Worm (Caenorhabditis elegans) whole organism, L3 larva: ENCODE results near the gene T11F9.14.

Experiments used
- R02D3.7 ChIP-seq: fragments of 150-350 bp; optimal IDR thresholded peaks from 2 replicates; lab custom pipeline; 2014; ENCODE audit warnings: missing biosample characterization, missing genetic modification characterization
- ZK546.5 ChIP-seq: sonication (generic microtip); optimal IDR thresholded peaks from 2 replicates; lab custom pipeline; 2017; ENCODE audit warnings: missing biosample characterization, missing genetic modification characterization
- ceh-16 ChIP-seq: sonication (generic microtip); optimal IDR thresholded peaks from 2 replicates; lab custom pipeline; 2017; ENCODE audit warnings: missing biosample characterization, missing genetic modification characterization
- ceh-28 ChIP-seq: fragments of 150-350 bp; optimal IDR thresholded peaks from 2 replicates; lab custom pipeline; 2014; ENCODE audit warnings: missing biosample characterization, missing genetic modification reagents, missing genetic modification characterization
- ceh-82 ChIP-seq: fragments of 150-350 bp; optimal IDR thresholded peaks from 2 replicates; lab custom pipeline; 2014; ENCODE audit warnings: missing biosample characterization, missing genetic modification characterization
- ceh-9 ChIP-seq: sonication (generic microtip); optimal IDR thresholded peaks from 2 replicates; lab custom pipeline; 2018; ENCODE audit warnings: missing biosample characterization, missing genetic modification characterization
- egl-5 ChIP-seq: fragments of 150-350 bp; optimal IDR thresholded peaks from 2 replicates; lab custom pipeline; 2017; ENCODE audit warnings: missing biosample characterization, missing genetic modification reagents, missing genetic modification characterization, inconsistent platforms
- elt-1 ChIP-seq: fragments of 150-350 bp; optimal IDR thresholded peaks from 2 replicates; lab custom pipeline; 2014; ENCODE audit warnings: missing biosample characterization, missing genetic modification characterization
- elt-2 ChIP-seq: sonication (generic microtip); optimal IDR thresholded peaks from 2 replicates; lab custom pipeline; 2016; ENCODE audit warnings: missing genetic modification reagents, mild to moderate bottlenecking, missing genetic modification characterization, missing compliant biosample characterization
- elt-3 ChIP-seq, 3 experiments: fragments of 150-350 bp in 1 of 3; sonication (generic microtip) in 2 of 3; optimal IDR thresholded peaks; 2 replicates in 2 of 3; 4 replicates in 1 of 3; lab custom pipeline; 2014 to 2017; ENCODE audit warnings: missing biosample characterization in 3 of 3, missing genetic modification characterization in 3 of 3
- eor-1 ChIP-seq, 2 experiments: fragments of 150-350 bp; optimal IDR thresholded peaks; 2 replicates each; lab custom pipeline; 2014 to 2018; ENCODE audit warnings: missing biosample characterization in 2 of 2, missing genetic modification characterization in 2 of 2
- fkh-10 ChIP-seq: sonication (generic microtip); optimal IDR thresholded peaks from 2 replicates; lab custom pipeline; 2017; ENCODE audit warnings: missing biosample characterization, missing genetic modification reagents, missing genetic modification characterization
- fkh-2 ChIP-seq: fragments of 150-350 bp; optimal IDR thresholded peaks from 2 replicates; lab custom pipeline; 2014; ENCODE audit warnings: missing biosample characterization, missing genetic modification reagents, missing genetic modification characterization
- hmg-11 ChIP-seq: sonication (generic microtip); optimal IDR thresholded peaks from 2 replicates; lab custom pipeline; 2016; ENCODE audit warnings: missing genetic modification characterization, missing compliant biosample characterization
- jun-1 ChIP-seq: fragments of 150-350 bp; optimal IDR thresholded peaks from 2 replicates; lab custom pipeline; 2014; ENCODE audit warnings: missing biosample characterization, missing genetic modification reagents, missing genetic modification characterization
- lin-15B ChIP-seq: fragments of 150-350 bp; optimal IDR thresholded peaks from 2 replicates; lab custom pipeline; 2014; ENCODE audit warnings: missing biosample characterization, missing genetic modification characterization
- lin-39 ChIP-seq: fragments of 150-350 bp; optimal IDR thresholded peaks from 2 replicates; lab custom pipeline; 2018; ENCODE audit warnings: missing biosample characterization, missing genetic modification reagents, missing genetic modification characterization
- lsy-12 ChIP-seq: sonication (generic microtip); optimal IDR thresholded peaks from 2 replicates; lab custom pipeline; 2016; ENCODE audit warnings: mild to moderate bottlenecking, missing genetic modification characterization, missing compliant biosample characterization
- mml-1 ChIP-seq: fragments of 150-350 bp; sonication (generic microtip); optimal IDR thresholded peaks from 3 replicates; lab custom pipeline; 2014; ENCODE audit warnings: missing biosample characterization, missing genetic modification characterization
- nfya-1 ChIP-seq: sonication (generic microtip); optimal IDR thresholded peaks from 2 replicates; lab custom pipeline; 2017; ENCODE audit warnings: missing genetic modification characterization, mild to moderate bottlenecking, missing compliant biosample characterization, antibody characterized with exemption, moderate library complexity; ENCODE audit not compliant: insufficient read depth
- nhr-23 ChIP-seq: fragments of 150-350 bp; optimal IDR thresholded peaks from 2 replicates; lab custom pipeline; 2014; ENCODE audit warnings: missing biosample characterization, missing genetic modification reagents, missing genetic modification characterization
- nhr-25 ChIP-seq: sonication (generic microtip); optimal IDR thresholded peaks from 2 replicates; lab custom pipeline; 2017; ENCODE audit warnings: missing biosample characterization, missing genetic modification characterization
- nhr-43 ChIP-seq: sonication (generic microtip); optimal IDR thresholded peaks from 2 replicates; lab custom pipeline; 2016; ENCODE audit warnings: mild to moderate bottlenecking, missing genetic modification characterization, missing compliant biosample characterization; ENCODE audit not compliant: poor library complexity, severe bottlenecking
- nhr-76 ChIP-seq: fragments of 150-350 bp; sonication (generic microtip); optimal IDR thresholded peaks from 5 replicates; lab custom pipeline; 2014; ENCODE audit warnings: missing biosample characterization, missing genetic modification characterization
- pha-4 ChIP-seq: fragments of 150-350 bp; optimal IDR thresholded peaks from 2 replicates; lab custom pipeline; 2014; ENCODE audit warnings: missing biosample characterization, missing genetic modification reagents, missing genetic modification characterization
- pqm-1 ChIP-seq: fragments of 150-350 bp; optimal IDR thresholded peaks from 2 replicates; lab custom pipeline; 2017; ENCODE audit warnings: missing biosample characterization, missing genetic modification characterization, inconsistent platforms
- snpc-4 ChIP-seq: fragments of 150-350 bp; optimal IDR thresholded peaks from 2 replicates; lab custom pipeline; 2014; ENCODE audit warnings: missing biosample characterization, missing genetic modification characterization
- tbx-2 ChIP-seq: sonication (generic microtip); optimal IDR thresholded peaks from 2 replicates; lab custom pipeline; 2016; ENCODE audit warnings: mild to moderate bottlenecking, missing genetic modification characterization, missing compliant biosample characterization
- unc-62 ChIP-seq: fragments of 150-350 bp; sonication (generic microtip); optimal IDR thresholded peaks from 4 replicates; lab custom pipeline; 2014; ENCODE audit warnings: missing biosample characterization, missing genetic modification reagents, missing genetic modification characterization
- ztf-4 ChIP-seq: fragments of 150-350 bp; optimal IDR thresholded peaks from 2 replicates; lab custom pipeline; 2014; ENCODE audit warnings: missing biosample characterization, missing genetic modification characterization

T11F9.14 gene

DNA sequence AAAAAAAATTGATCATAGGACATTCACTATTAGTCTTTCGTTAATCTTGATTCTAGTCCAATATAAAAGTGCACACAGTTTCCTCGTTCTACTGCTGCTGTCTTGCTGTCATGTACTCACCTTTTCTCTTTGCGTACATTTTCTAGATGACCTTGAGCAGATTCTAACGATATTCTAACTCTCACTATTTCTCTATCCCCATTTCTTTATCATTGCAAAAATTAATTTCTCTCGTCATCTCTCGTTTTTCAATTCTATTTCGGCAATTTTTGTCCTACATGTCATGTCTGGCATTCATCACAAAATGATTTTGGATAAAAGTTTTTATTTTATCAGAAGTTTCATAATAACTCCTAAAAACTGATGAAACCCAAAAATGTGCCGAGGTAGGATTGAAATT is 28.1 kb upstream of the T11F9.14 start, which contains the start of gene ttll-5:
Gene ttll-5 (plus strand): TSS at position 288 of the 400 bp plus-strand sequence.
- peak; percentile 83 for TF ChIP-seq nhr-25 (tag; lab: Kevin White, UChicago)
- TF ChIP-seq ceh-9 (tag; lab: Kevin White, UChicago), result no peak

DNA sequence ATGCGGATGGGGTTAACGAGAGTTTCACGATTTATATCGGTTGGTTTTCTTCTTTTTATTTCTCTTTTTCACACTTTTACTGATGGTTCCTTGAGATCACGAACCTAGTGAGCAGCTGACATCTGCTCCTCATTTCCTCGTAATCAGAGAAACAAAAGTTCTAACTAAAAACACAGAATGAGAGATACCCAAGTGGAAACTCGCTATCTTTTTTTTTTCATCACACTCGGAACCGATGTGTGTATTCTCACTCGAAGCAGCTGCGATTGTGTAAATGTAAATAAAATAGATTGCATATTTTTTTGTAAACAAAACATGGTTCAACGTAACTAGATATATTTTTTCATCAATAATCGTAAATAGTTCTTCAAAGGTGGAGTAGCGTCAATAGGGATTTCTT is 25.7 kb upstream of the T11F9.14 start:
- TF ChIP-seq nhr-25 (tag; lab: Kevin White, UChicago), result no peak
- no peak for TF ChIP-seq lsy-12 (tag; lab: Kevin White, UChicago)
- no peak for TF ChIP-seq nhr-43 (tag; lab: Kevin White, UChicago)
- no peak for TF ChIP-seq pqm-1 (tag; lab: Kevin White, UChicago)
- TF ChIP-seq ceh-82 (tag; lab: Kevin White, UChicago), result no peak
- TF ChIP-seq pha-4, result peak; percentile 84
- TF ChIP-seq nfya-1, result peak; percentile 18
- TF ChIP-seq nhr-76 (tag; lab: Kevin White, UChicago), result no peak
- peak; percentile 48 for TF ChIP-seq egl-5
- TF ChIP-seq ZK546.5 (tag; lab: Kevin White, UChicago), result no peak

- peak; percentile 61 for TF ChIP-seq ceh-28 (tag; lab: Kevin White, UChicago)
- peak; percentile 68 for TF ChIP-seq hmg-11 (tag; lab: Kevin White, UChicago)
- TF ChIP-seq pqm-1 (tag; lab: Kevin White, UChicago), result peak; percentile 20
- TF ChIP-seq nhr-43 (tag; lab: Kevin White, UChicago), result peak; percentile 70
- TF ChIP-seq fkh-10 (GFP tag; lab: Kevin White, UChicago), result peak; percentile 16
- TF ChIP-seq elt-2 (tag; lab: Kevin White, UChicago), result peak; percentile 40
- peak; percentile 20 for TF ChIP-seq snpc-4 (tag; lab: Kevin White, UChicago)
- TF ChIP-seq tbx-2 (tag; lab: Kevin White, UChicago), result peak; percentile 36
- TF ChIP-seq nhr-23 (tag; lab: Kevin White, UChicago), result peak; percentile 61
- TF ChIP-seq lin-39 (tag; lab: Kevin White, UChicago), result peak; percentile 22
- peak; percentile 44 for TF ChIP-seq jun-1
- peak; percentile 46 for TF ChIP-seq lin-15B (tag; lab: Kevin White, UChicago)
- peak; percentile 49 for TF ChIP-seq lsy-12 (tag; lab: Kevin White, UChicago)
- peak; percentile 83 for TF ChIP-seq nfya-1
- peak; percentile 47 for TF ChIP-seq nhr-25 (tag; lab: Kevin White, UChicago)
- peak; percentile 13 for TF ChIP-seq elt-1
- TF ChIP-seq pha-4, result peak; percentile 66
- TF ChIP-seq R02D3.7, result peak; percentile 44
Measured at ce11 chrV:11504853-11505397, 24.3 kb upstream of the T11F9.14 start, which contains the start of the genes C55A6.1 and C55A6.10. Gene C55A6.1 (minus strand): TSS chrV:11504968. Gene C55A6.10 (plus strand): TSS chrV:11505347.

- TF ChIP-seq ceh-16 (tag; lab: Kevin White, UChicago) (no peak), unc-62 (GFP tag; lab: Kevin White, UChicago) (no peak), lin-15B (tag; lab: Kevin White, UChicago) (peak; percentile 27), nfya-1 (peak; percentile 100), R02D3.7 (no peak), tbx-2 (tag; lab: Kevin White, UChicago) (no peak), nhr-43 (tag; lab: Kevin White, UChicago) (peak; percentile 24)
- TF ChIP-seq, all 47 proteins: peak for 3
Measured at ce11 chrV:11503081-11503751, 22.6 kb upstream of the T11F9.14 start, which contains the start of gene C55A6.12. Gene C55A6.12 (minus strand): TSS chrV:11503131.

ce11 chrV:11500980-11501379 is 20.3 kb upstream of the T11F9.14 start:
- peak; percentile 25 for TF ChIP-seq elt-2 (tag; lab: Kevin White, UChicago)
- TF ChIP-seq fkh-2 (tag; lab: Kevin White, UChicago), result no peak

- TF ChIP-seq eor-1 (tag; optimal IDR thresholded peaks at IDR 0.05; lab: Kevin White, UChicago) (no peak), ztf-4 (tag; lab: Kevin White, UChicago) (no peak), hmg-11 (tag; lab: Kevin White, UChicago) (no peak), lsy-12 (tag; lab: Kevin White, UChicago) (no peak), nhr-23 (tag; lab: Kevin White, UChicago) (no peak), mml-1 (no peak), elt-3 (tag; optimal IDR thresholded peaks at IDR 0.05; lab: Kevin White, UChicago) (no peak)
Measured at ce11 chrV:11499786-11500185, 19.2 kb upstream of the T11F9.14 start.
